Worm (Caenorhabditis elegans): Measurements from ENCODE around the gene nspe-8.

- TF ChIP-seq fos-1 (tag; optimal IDR thresholded peaks at IDR 0.05), result no peak
- TF ChIP-seq zag-1 (tag; optimal IDR thresholded peaks at IDR 0.05), result no peak
These were observed 47.1 kb upstream of the nspe-8 start for ce11 chrII:12668874-12669273.
